Worm (Caenorhabditis elegans): ENCODE results near the gene clec-162.

- TF ChIP-seq egl-27 (tag; optimal IDR thresholded peaks at IDR 0.05) (no peak), elt-2 (tag; optimal IDR thresholded peaks at IDR 0.05) (no peak), unc-62 (GFP tag; optimal IDR thresholded peaks at IDR 0.05) (no peak)
Observed at ce11 chrIII:9760184-9760583, 35.2 kb upstream of the clec-162 start.
